Worm (Caenorhabditis elegans) whole organism, L3 larva: ENCODE measurements around the gene lin-22.

Experiments used
- ZK546.5 ChIP-seq: sonication (generic microtip); optimal IDR thresholded peaks from 2 replicates; lab custom pipeline; 2017; ENCODE audit warnings: missing biosample characterization, missing genetic modification characterization
- ceh-16 ChIP-seq: sonication (generic microtip); optimal IDR thresholded peaks from 2 replicates; lab custom pipeline; 2017; ENCODE audit warnings: missing biosample characterization, missing genetic modification characterization
- ceh-28 ChIP-seq: fragments of 150-350 bp; optimal IDR thresholded peaks from 2 replicates; lab custom pipeline; 2014; ENCODE audit warnings: missing biosample characterization, missing genetic modification reagents, missing genetic modification characterization
- ceh-82 ChIP-seq: fragments of 150-350 bp; optimal IDR thresholded peaks from 2 replicates; lab custom pipeline; 2014; ENCODE audit warnings: missing biosample characterization, missing genetic modification characterization
- ceh-9 ChIP-seq: sonication (generic microtip); optimal IDR thresholded peaks from 2 replicates; lab custom pipeline; 2018; ENCODE audit warnings: missing biosample characterization, missing genetic modification characterization
- daf-12 ChIP-seq: fragments of 150-350 bp; optimal IDR thresholded peaks from 2 replicates; lab custom pipeline; 2014; ENCODE audit warnings: missing biosample characterization, missing genetic modification reagents, missing genetic modification characterization
- egl-27 ChIP-seq: sonication (generic microtip); optimal IDR thresholded peaks from 4 replicates; lab custom pipeline; 2017; ENCODE audit warnings: missing biosample characterization, missing genetic modification reagents, missing genetic modification characterization
- egl-5 ChIP-seq: fragments of 150-350 bp; optimal IDR thresholded peaks from 2 replicates; lab custom pipeline; 2017; ENCODE audit warnings: missing biosample characterization, missing genetic modification reagents, missing genetic modification characterization, inconsistent platforms
- elt-1 ChIP-seq: fragments of 150-350 bp; optimal IDR thresholded peaks from 2 replicates; lab custom pipeline; 2014; ENCODE audit warnings: missing biosample characterization, missing genetic modification characterization
- elt-2 ChIP-seq: sonication (generic microtip); optimal IDR thresholded peaks from 2 replicates; lab custom pipeline; 2016; ENCODE audit warnings: missing genetic modification reagents, mild to moderate bottlenecking, missing genetic modification characterization, missing compliant biosample characterization
- elt-3 ChIP-seq, 3 experiments: fragments of 150-350 bp in 1 of 3; sonication (generic microtip) in 2 of 3; optimal IDR thresholded peaks; 2 replicates in 2 of 3; 4 replicates in 1 of 3; lab custom pipeline; 2014 to 2017; ENCODE audit warnings: missing biosample characterization in 3 of 3, missing genetic modification characterization in 3 of 3
- eor-1 ChIP-seq, 2 experiments: fragments of 150-350 bp; optimal IDR thresholded peaks; 2 replicates each; lab custom pipeline; 2014 to 2018; ENCODE audit warnings: missing biosample characterization in 2 of 2, missing genetic modification characterization in 2 of 2
- fkh-2 ChIP-seq: fragments of 150-350 bp; optimal IDR thresholded peaks from 2 replicates; lab custom pipeline; 2014; ENCODE audit warnings: missing biosample characterization, missing genetic modification reagents, missing genetic modification characterization
- fos-1 ChIP-seq: fragments of 150-350 bp; optimal IDR thresholded peaks from 2 replicates; lab custom pipeline; 2014; ENCODE audit warnings: missing biosample characterization, missing genetic modification characterization
- hmg-11 ChIP-seq: sonication (generic microtip); optimal IDR thresholded peaks from 2 replicates; lab custom pipeline; 2016; ENCODE audit warnings: missing genetic modification characterization, missing compliant biosample characterization
- jun-1 ChIP-seq: fragments of 150-350 bp; optimal IDR thresholded peaks from 2 replicates; lab custom pipeline; 2014; ENCODE audit warnings: missing biosample characterization, missing genetic modification reagents, missing genetic modification characterization
- lin-15B ChIP-seq: fragments of 150-350 bp; optimal IDR thresholded peaks from 2 replicates; lab custom pipeline; 2014; ENCODE audit warnings: missing biosample characterization, missing genetic modification characterization
- lsy-12 ChIP-seq: sonication (generic microtip); optimal IDR thresholded peaks from 2 replicates; lab custom pipeline; 2016; ENCODE audit warnings: mild to moderate bottlenecking, missing genetic modification characterization, missing compliant biosample characterization
- mdl-1 ChIP-seq: fragments of 150-350 bp; optimal IDR thresholded peaks from 2 replicates; lab custom pipeline; 2014; ENCODE audit warnings: missing biosample characterization, missing genetic modification characterization
- mml-1 ChIP-seq: fragments of 150-350 bp; sonication (generic microtip); optimal IDR thresholded peaks from 3 replicates; lab custom pipeline; 2014; ENCODE audit warnings: missing biosample characterization, missing genetic modification characterization
- nfya-1 ChIP-seq: sonication (generic microtip); optimal IDR thresholded peaks from 2 replicates; lab custom pipeline; 2017; ENCODE audit warnings: missing genetic modification characterization, mild to moderate bottlenecking, missing compliant biosample characterization, antibody characterized with exemption, moderate library complexity; ENCODE audit not compliant: insufficient read depth
- nhr-12 ChIP-seq: fragments of 150-350 bp; optimal IDR thresholded peaks from 2 replicates; lab custom pipeline; 2014; ENCODE audit warnings: missing biosample characterization, missing genetic modification characterization
- nhr-23 ChIP-seq: fragments of 150-350 bp; optimal IDR thresholded peaks from 2 replicates; lab custom pipeline; 2014; ENCODE audit warnings: missing biosample characterization, missing genetic modification reagents, missing genetic modification characterization
- nhr-237 ChIP-seq: fragments of 150-350 bp; optimal IDR thresholded peaks from 2 replicates; lab custom pipeline; 2014; ENCODE audit warnings: missing biosample characterization, missing genetic modification characterization
- nhr-25 ChIP-seq: sonication (generic microtip); optimal IDR thresholded peaks from 2 replicates; lab custom pipeline; 2017; ENCODE audit warnings: missing biosample characterization, missing genetic modification characterization
- nhr-28 ChIP-seq: fragments of 150-350 bp; optimal IDR thresholded peaks from 2 replicates; lab custom pipeline; 2014; ENCODE audit warnings: missing biosample characterization, missing genetic modification characterization
- nhr-43 ChIP-seq: sonication (generic microtip); optimal IDR thresholded peaks from 2 replicates; lab custom pipeline; 2016; ENCODE audit warnings: mild to moderate bottlenecking, missing genetic modification characterization, missing compliant biosample characterization; ENCODE audit not compliant: poor library complexity, severe bottlenecking
- nhr-67 ChIP-seq: fragments of 150-350 bp; optimal IDR thresholded peaks from 2 replicates; lab custom pipeline; 2014; ENCODE audit warnings: missing biosample characterization, missing genetic modification characterization
- nhr-76 ChIP-seq: fragments of 150-350 bp; sonication (generic microtip); optimal IDR thresholded peaks from 5 replicates; lab custom pipeline; 2014; ENCODE audit warnings: missing biosample characterization, missing genetic modification characterization
- nhr-77 ChIP-seq: fragments of 150-350 bp; optimal IDR thresholded peaks from 2 replicates; lab custom pipeline; 2014; ENCODE audit warnings: missing biosample characterization, missing genetic modification characterization
- pha-4 ChIP-seq: fragments of 150-350 bp; optimal IDR thresholded peaks from 2 replicates; lab custom pipeline; 2014; ENCODE audit warnings: missing biosample characterization, missing genetic modification reagents, missing genetic modification characterization
- pqm-1 ChIP-seq: fragments of 150-350 bp; optimal IDR thresholded peaks from 2 replicates; lab custom pipeline; 2017; ENCODE audit warnings: missing biosample characterization, missing genetic modification characterization, inconsistent platforms
- snpc-4 ChIP-seq: fragments of 150-350 bp; optimal IDR thresholded peaks from 2 replicates; lab custom pipeline; 2014; ENCODE audit warnings: missing biosample characterization, missing genetic modification characterization
- tbx-2 ChIP-seq: sonication (generic microtip); optimal IDR thresholded peaks from 2 replicates; lab custom pipeline; 2016; ENCODE audit warnings: mild to moderate bottlenecking, missing genetic modification characterization, missing compliant biosample characterization
- zag-1 ChIP-seq: fragments of 150-350 bp; optimal IDR thresholded peaks from 2 replicates; lab custom pipeline; 2014; ENCODE audit warnings: missing biosample characterization, missing genetic modification characterization
- ztf-11 ChIP-seq: fragments of 150-350 bp; optimal IDR thresholded peaks from 2 replicates; lab custom pipeline; 2014; ENCODE audit warnings: missing biosample characterization, missing genetic modification characterization

The lin-22 gene

DNA sequence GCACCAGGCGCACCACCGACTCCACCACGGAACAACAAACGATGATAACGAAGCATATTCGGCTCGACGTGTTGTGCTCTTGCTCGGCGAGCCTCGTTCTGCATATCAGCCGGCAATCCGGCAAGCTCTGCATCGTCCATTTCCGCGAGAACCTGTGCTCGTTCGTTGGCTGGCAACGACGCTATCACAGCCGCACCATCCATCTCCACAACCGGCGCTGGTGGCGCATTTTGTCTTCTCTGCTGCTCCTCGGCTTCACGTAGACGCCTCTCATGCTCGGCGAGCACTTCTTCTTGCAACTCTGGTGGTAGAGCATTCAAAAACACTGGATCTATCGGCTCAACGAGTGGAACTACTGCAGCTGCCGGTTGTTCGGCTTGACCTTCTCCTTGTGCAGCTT lies 18.4 kb downstream of the lin-22 start:
- no peak for TF ChIP-seq nhr-237
- no peak for TF ChIP-seq daf-12 (tag; lab: Kevin White, UChicago)
- TF ChIP-seq ztf-11 (tag; lab: Kevin White, UChicago): no peak
- TF ChIP-seq nhr-12 (tag; lab: Kevin White, UChicago): no peak
- no peak for TF ChIP-seq fos-1
- no peak for TF ChIP-seq mml-1 (tag; lab: Kevin White, UChicago)
- no peak for TF ChIP-seq nhr-67 (tag; lab: Kevin White, UChicago)
- TF ChIP-seq nhr-28 (tag; lab: Kevin White, UChicago): no peak
- no peak for TF ChIP-seq eor-1 (tag; optimal IDR thresholded peaks at IDR 0.05; lab: Kevin White, UChicago)
- TF ChIP-seq egl-5 (tag; lab: Kevin White, UChicago): no peak
- TF ChIP-seq nhr-76 (tag; lab: Kevin White, UChicago): no peak
- no peak for TF ChIP-seq lsy-12
- TF ChIP-seq ZK546.5 (tag; lab: Kevin White, UChicago): no peak
- TF ChIP-seq fkh-2 (tag; lab: Kevin White, UChicago): no peak
- no peak for TF ChIP-seq elt-2 (tag; lab: Kevin White, UChicago)
- TF ChIP-seq pqm-1 (tag; lab: Kevin White, UChicago): no peak

DNA sequence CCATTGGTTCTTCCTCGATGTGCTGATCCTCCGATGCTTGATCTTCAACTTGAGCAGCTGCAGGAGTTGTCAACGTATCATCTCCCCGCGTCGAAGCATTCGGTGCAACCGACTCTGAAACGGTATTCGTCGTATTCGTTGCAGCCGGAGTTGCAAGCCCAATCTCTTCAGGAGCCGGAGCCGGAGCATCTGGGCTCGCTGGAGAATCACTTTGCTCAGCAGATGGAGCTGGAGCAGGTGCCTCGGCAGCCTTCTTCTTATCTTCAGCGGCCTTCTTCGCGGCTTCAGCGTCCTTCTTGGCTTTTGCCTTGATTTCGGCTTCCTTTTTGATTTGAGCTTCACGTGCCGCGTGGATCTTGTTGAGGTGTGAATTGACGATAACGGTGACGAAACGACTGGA lies 19.2 kb downstream of the lin-22 start:
- TF ChIP-seq eor-1 (tag; optimal IDR thresholded peaks at IDR 0.05; lab: Kevin White, UChicago): no peak
- no peak for TF ChIP-seq daf-12 (tag; lab: Kevin White, UChicago)
- no peak for TF ChIP-seq nhr-23 (tag; lab: Kevin White, UChicago)
- no peak for TF ChIP-seq jun-1
- no peak for TF ChIP-seq lin-15B
- TF ChIP-seq elt-3 (tag; optimal IDR thresholded peaks at IDR 0.05; lab: Kevin White, UChicago): no peak
- TF ChIP-seq ztf-11 (tag; lab: Kevin White, UChicago): no peak
- no peak for TF ChIP-seq egl-27 (tag; lab: Kevin White, UChicago)
- TF ChIP-seq lsy-12: no peak
- no peak for TF ChIP-seq mdl-1 (tag; lab: Kevin White, UChicago)
- TF ChIP-seq ceh-82 (tag; lab: Kevin White, UChicago): no peak
- TF ChIP-seq ceh-28 (tag; lab: Kevin White, UChicago): no peak
- no peak for TF ChIP-seq zag-1 (tag; lab: Kevin White, UChicago)
- TF ChIP-seq ZK546.5 (tag; lab: Kevin White, UChicago): no peak
- no peak for TF ChIP-seq nfya-1
- no peak for TF ChIP-seq pha-4 (tag; lab: Kevin White, UChicago)
- no peak for TF ChIP-seq nhr-43
- no peak for TF ChIP-seq ceh-16 (tag; lab: Kevin White, UChicago)
- no peak for TF ChIP-seq elt-2 (tag; lab: Kevin White, UChicago)
- TF ChIP-seq, all 47 proteins: peak for 0

DNA sequence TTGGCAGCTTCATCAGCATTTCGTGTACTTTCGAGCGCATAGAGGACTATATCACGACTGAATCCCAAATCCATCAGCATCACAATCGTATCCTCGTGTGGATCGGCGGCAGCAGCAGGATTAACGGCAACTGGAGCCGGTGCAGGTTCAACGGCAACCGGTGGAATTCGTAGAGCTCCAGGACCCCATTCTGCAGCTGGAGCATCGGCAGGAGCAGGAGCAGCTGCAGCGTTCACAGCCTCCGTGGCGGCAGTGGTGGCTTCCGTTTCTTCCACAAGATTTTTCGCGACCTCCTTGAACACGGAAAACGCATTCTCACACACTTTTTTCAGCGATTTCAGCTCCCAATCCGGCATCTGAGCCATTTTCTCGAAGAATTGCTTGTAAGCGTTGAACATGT lies 24.6 kb downstream of the lin-22 start:
- TF ChIP-seq lsy-12: no peak
- TF ChIP-seq fos-1: no peak
- TF ChIP-seq nhr-28 (tag; lab: Kevin White, UChicago): no peak
- TF ChIP-seq egl-27 (tag; lab: Kevin White, UChicago): no peak
- no peak for TF ChIP-seq hmg-11 (tag; lab: Kevin White, UChicago)
- TF ChIP-seq egl-5 (tag; lab: Kevin White, UChicago): no peak
- no peak for TF ChIP-seq fkh-2 (tag; lab: Kevin White, UChicago)
- no peak for TF ChIP-seq ceh-82 (tag; lab: Kevin White, UChicago)
- no peak for TF ChIP-seq nhr-12 (tag; lab: Kevin White, UChicago)
- no peak for TF ChIP-seq nhr-25 (tag; lab: Kevin White, UChicago)
- TF ChIP-seq elt-1: no peak
- no peak for TF ChIP-seq nhr-237
- no peak for TF ChIP-seq snpc-4 (tag; lab: Kevin White, UChicago)
- TF ChIP-seq tbx-2 (tag; lab: Kevin White, UChicago): no peak
- TF ChIP-seq ceh-9: no peak

DNA sequence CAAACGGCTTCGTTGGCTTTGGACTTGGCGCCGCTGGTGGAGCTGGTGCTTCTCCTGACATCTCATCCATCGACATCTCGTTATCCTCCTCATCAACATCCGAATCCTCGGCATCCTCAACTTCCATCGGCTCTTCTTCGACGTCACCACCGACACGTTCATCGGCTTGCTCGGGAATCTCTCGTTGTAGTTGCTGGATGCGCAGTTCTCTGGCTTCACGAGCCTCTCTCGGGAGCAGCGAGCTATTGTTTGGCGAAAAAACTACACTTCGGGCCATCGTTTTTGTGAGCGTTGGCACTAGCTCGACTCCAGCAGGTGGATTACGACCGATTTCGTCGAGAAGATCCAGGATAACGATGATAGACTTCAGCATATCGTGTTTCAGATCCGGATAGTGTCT lies 26.5 kb downstream of the lin-22 start:
- no peak for TF ChIP-seq daf-12 (tag; lab: Kevin White, UChicago)
- no peak for TF ChIP-seq pha-4 (tag; lab: Kevin White, UChicago)
- no peak for TF ChIP-seq egl-5 (tag; lab: Kevin White, UChicago)
- TF ChIP-seq ztf-11 (tag; lab: Kevin White, UChicago): no peak
- TF ChIP-seq nhr-77: no peak
